Worm (Caenorhabditis elegans) whole organism, L3 larva: Measurements from ENCODE around the gene zhp-4.
A peak's percentile ranks its signal among the peaks of the same experiment; 100 is the strongest.

Experiments used
- R02D3.7 ChIP-seq: fragments of 150-350 bp; optimal IDR thresholded peaks from 2 replicates; lab custom pipeline; 2014; ENCODE audit warnings: missing biosample characterization, missing genetic modification characterization
- ZK546.5 ChIP-seq: sonication (generic microtip); optimal IDR thresholded peaks from 2 replicates; lab custom pipeline; 2017; ENCODE audit warnings: missing biosample characterization, missing genetic modification characterization
- ama-1 ChIP-seq: fragments of 150-350 bp; optimal IDR thresholded peaks from 2 replicates; lab custom pipeline; 2018
- elt-2 ChIP-seq: sonication (generic microtip); optimal IDR thresholded peaks from 2 replicates; lab custom pipeline; 2016; ENCODE audit warnings: missing genetic modification reagents, mild to moderate bottlenecking, missing genetic modification characterization, missing compliant biosample characterization
- fos-1 ChIP-seq: fragments of 150-350 bp; optimal IDR thresholded peaks from 2 replicates; lab custom pipeline; 2014; ENCODE audit warnings: missing biosample characterization, missing genetic modification characterization
- nhr-12 ChIP-seq: fragments of 150-350 bp; optimal IDR thresholded peaks from 2 replicates; lab custom pipeline; 2014; ENCODE audit warnings: missing biosample characterization, missing genetic modification characterization
- nhr-43 ChIP-seq: sonication (generic microtip); optimal IDR thresholded peaks from 2 replicates; lab custom pipeline; 2016; ENCODE audit warnings: mild to moderate bottlenecking, missing genetic modification characterization, missing compliant biosample characterization; ENCODE audit not compliant: poor library complexity, severe bottlenecking
- pha-4 ChIP-seq: fragments of 150-350 bp; optimal IDR thresholded peaks from 2 replicates; lab custom pipeline; 2014; ENCODE audit warnings: missing biosample characterization, missing genetic modification reagents, missing genetic modification characterization
- pqm-1 ChIP-seq: fragments of 150-350 bp; optimal IDR thresholded peaks from 2 replicates; lab custom pipeline; 2017; ENCODE audit warnings: missing biosample characterization, missing genetic modification characterization, inconsistent platforms
- snpc-4 ChIP-seq: fragments of 150-350 bp; optimal IDR thresholded peaks from 2 replicates; lab custom pipeline; 2014; ENCODE audit warnings: missing biosample characterization, missing genetic modification characterization
- ztf-11 ChIP-seq: fragments of 150-350 bp; optimal IDR thresholded peaks from 2 replicates; lab custom pipeline; 2014; ENCODE audit warnings: missing biosample characterization, missing genetic modification characterization

- peak; percentile 31 for TF ChIP-seq elt-2 (tag; lab: Kevin White, UChicago)
- no peak for TF ChIP-seq ztf-11 (tag; lab: Kevin White, UChicago)
- no peak for TF ChIP-seq R02D3.7 (tag; lab: Kevin White, UChicago)
- TF ChIP-seq nhr-43 (tag; lab: Kevin White, UChicago), result no peak
- peak; percentile 13 for TF ChIP-seq pha-4
- TF ChIP-seq ZK546.5 (tag; lab: Kevin White, UChicago), result no peak
- no peak for TF ChIP-seq pqm-1 (tag; lab: Kevin White, UChicago)
- no peak for TF ChIP-seq snpc-4 (tag; lab: Kevin White, UChicago)
- no peak for TF ChIP-seq nhr-12
- TF ChIP-seq fos-1, result no peak
- TF ChIP-seq ama-1 (lab: Kevin White, UChicago), result no peak
Measured at ce11 chrV:19125812-19126211, 24.2 kb upstream of the zhp-4 start.
